Worm (Caenorhabditis elegans) whole organism, L4/young adult: ENCODE measurements around the gene ZK1240.9.

Experiments used
- W03F9.2 ChIP-seq: fragments of 150-350 bp; optimal IDR thresholded peaks from 2 replicates; lab custom pipeline; 2014; ENCODE audit warnings: missing biosample characterization, missing genetic modification characterization
- him-1 ChIP-seq: sonication (generic microtip); optimal IDR thresholded peaks from 2 replicates; lab custom pipeline; 2016; ENCODE audit warnings: missing genotype, missing genetic modification reagents, missing genetic modification characterization, missing compliant biosample characterization

DNA sequence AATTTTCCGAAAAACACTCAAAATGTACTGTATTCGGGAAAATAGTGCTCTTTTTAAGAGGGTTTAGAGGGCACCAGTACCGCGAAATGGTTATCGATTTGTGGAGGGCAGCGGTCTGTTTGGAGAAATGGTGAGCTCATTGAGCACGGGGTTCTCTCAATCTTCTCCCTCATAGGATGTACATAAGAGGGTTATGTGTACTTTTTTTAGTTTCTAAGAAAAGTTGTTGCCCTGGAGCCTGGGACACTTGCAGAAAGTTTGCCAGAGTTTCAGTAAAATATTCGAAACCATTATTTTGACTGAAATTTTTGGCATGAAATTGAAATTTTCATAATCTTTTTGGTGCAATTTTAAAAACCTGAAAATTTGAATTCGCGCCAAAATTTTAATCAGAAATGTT is 34.6 kb downstream of the ZK1240.9 start, which contains the start of gene F43C11.10:
- TF ChIP-seq W03F9.2 (tag; lab: Kevin White, UChicago) (no peak), him-1 (tag; lab: Kevin White, UChicago) (no peak)
